Fruit fly (Drosophila melanogaster): ENCODE results near the gene CG17801.
A peak's percentile ranks its signal among the peaks of the same experiment; 100 is the strongest.

The CG17801 gene

DNA sequence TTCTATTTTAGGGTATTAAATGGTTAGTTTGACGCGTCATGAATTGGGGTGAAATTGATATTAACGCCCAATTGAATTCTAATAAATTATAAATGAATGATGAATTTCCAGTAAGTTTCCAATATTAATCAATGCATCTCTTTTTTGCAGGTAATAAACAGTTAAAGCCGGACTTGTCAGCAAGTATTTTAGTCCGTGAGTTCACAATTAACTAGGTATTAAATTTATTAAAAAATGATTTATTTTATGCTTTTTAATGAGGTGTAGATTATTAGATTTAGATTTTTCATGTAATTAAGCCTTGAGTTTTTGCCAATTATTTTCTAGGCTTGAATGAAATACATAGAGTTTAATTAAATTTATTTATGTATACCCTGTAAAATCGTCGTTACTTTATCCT is 14.9 kb upstream of the CG17801 start:
- TF ChIP-seq D1 (tag; optimal IDR thresholded peaks at IDR 0.05) = no peak

dm6 chr3R:17818803-17819202 is 11.9 kb upstream of the CG17801 start:
- no peak for TF ChIP-seq CG34367 (tag; optimal IDR thresholded peaks at IDR 0.05)
- no peak for TF ChIP-seq CG8159 (tag; optimal IDR thresholded peaks at IDR 0.05)
- no peak for TF ChIP-seq Pif1A (GFP tag; optimal IDR thresholded peaks at IDR 0.05)
- TF ChIP-seq D1 (tag; optimal IDR thresholded peaks at IDR 0.05) = no peak
- no peak for TF ChIP-seq fd96Ca (GFP tag; IDR thresholded peaks at IDR 0.05)
- TF ChIP-seq CG4496 (GFP tag; IDR thresholded peaks at IDR 0.05) = no peak
- no peak for TF ChIP-seq CG14655 (GFP tag; optimal IDR thresholded peaks at IDR 0.05)
- no peak for TF ChIP-seq Snoo (tag; optimal IDR thresholded peaks at IDR 0.05)
- no peak for TF ChIP-seq Pif1B (GFP tag; optimal IDR thresholded peaks at IDR 0.05)
- no peak for TF ChIP-seq CG32121 (GFP tag; IDR thresholded peaks at IDR 0.05)
- TF ChIP-seq CG15710 (tag; optimal IDR thresholded peaks at IDR 0.05) = no peak
- TF ChIP-seq CG10348 (GFP tag; IDR thresholded peaks at IDR 0.05) = no peak

- TF ChIP-seq CG14655 (GFP tag; optimal IDR thresholded peaks at IDR 0.05) = peak; percentile 73
- no peak for TF ChIP-seq CG15710 (tag; optimal IDR thresholded peaks at IDR 0.05)
- TF ChIP-seq CG4496 (GFP tag; IDR thresholded peaks at IDR 0.05) = peak; percentile 37; the same call in 1 of the 3 replicates
- peak; percentile 52 for TF ChIP-seq CG8301 (tag; optimal IDR thresholded peaks at IDR 0.05)
- peak; percentile 10 for TF ChIP-seq EcR (GFP tag; optimal IDR thresholded peaks at IDR 0.05)
- TF ChIP-seq CG17806 (tag; optimal IDR thresholded peaks at IDR 0.05) = peak; percentile 30
- no peak for TF ChIP-seq Ets98B (GFP tag; IDR thresholded peaks at IDR 0.05)
These were observed 7.5 kb upstream of the CG17801 start for dm6 chr3R:17814191-17814923.

dm6 chr3R:17812477-17812876 is 5.6 kb upstream of the CG17801 start:
- no peak for TF ChIP-seq Pif1B (GFP tag; optimal IDR thresholded peaks at IDR 0.05)
- no peak for TF ChIP-seq Snoo (tag; optimal IDR thresholded peaks at IDR 0.05)
- TF ChIP-seq Pif1A (GFP tag; optimal IDR thresholded peaks at IDR 0.05) = no peak
- no peak for TF ChIP-seq EcR (GFP tag; optimal IDR thresholded peaks at IDR 0.05)
- TF ChIP-seq CG14655 (GFP tag; optimal IDR thresholded peaks at IDR 0.05) = no peak
- TF ChIP-seq CG4496 (GFP tag; IDR thresholded peaks at IDR 0.05) = no peak
- no peak for TF ChIP-seq CG8159 (tag; optimal IDR thresholded peaks at IDR 0.05)
- no peak for TF ChIP-seq Ets98B (GFP tag; IDR thresholded peaks at IDR 0.05)
- TF ChIP-seq CG32121 (GFP tag; IDR thresholded peaks at IDR 0.05) = no peak
- no peak for TF ChIP-seq CG9948 (tag; optimal IDR thresholded peaks at IDR 0.05)
- no peak for TF ChIP-seq CG13204 (GFP tag; optimal IDR thresholded peaks at IDR 0.05)
- TF ChIP-seq D1 (tag; optimal IDR thresholded peaks at IDR 0.05) = no peak
- TF ChIP-seq CG8301 (tag; optimal IDR thresholded peaks at IDR 0.05) = no peak

DNA sequence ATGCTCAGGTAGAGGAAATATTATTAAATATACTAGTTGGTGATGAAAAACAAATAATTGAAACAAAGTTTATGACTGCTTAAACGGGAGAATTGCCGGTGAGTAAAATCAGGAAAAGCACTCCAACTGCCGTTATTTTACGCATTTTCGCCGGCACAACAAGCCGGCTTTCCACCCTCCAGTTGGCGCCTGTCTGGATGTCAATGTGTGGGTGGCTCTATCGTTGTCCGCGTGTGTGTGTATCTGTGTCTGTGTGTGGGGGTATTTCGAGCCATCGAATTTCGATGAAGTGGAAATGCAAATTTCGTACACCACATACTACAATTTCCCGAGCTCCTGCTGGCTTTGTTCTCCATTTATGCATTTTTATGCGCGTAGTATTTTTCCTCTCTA is 4.8 kb upstream of the CG17801 start:
- TF ChIP-seq CG15710 (tag; optimal IDR thresholded peaks at IDR 0.05) = no peak
- TF ChIP-seq Pif1A (GFP tag; optimal IDR thresholded peaks at IDR 0.05) = no peak
- no peak for TF ChIP-seq CG32121 (GFP tag; IDR thresholded peaks at IDR 0.05)
- no peak for TF ChIP-seq CG8159 (tag; optimal IDR thresholded peaks at IDR 0.05)
- TF ChIP-seq CG34367 (tag; optimal IDR thresholded peaks at IDR 0.05) = no peak
- TF ChIP-seq Snoo (tag; optimal IDR thresholded peaks at IDR 0.05) = no peak
- TF ChIP-seq fd96Ca (GFP tag; IDR thresholded peaks at IDR 0.05) = no peak

dm6 chr3R:17810951-17811706 is 4.2 kb upstream of the CG17801 start, which contains the start of the genes Alg1 and tinc:
Gene Alg1 (minus strand): TSS chr3R:17811134.
Gene tinc (plus strand): TSS chr3R:17811541.
- TF ChIP-seq Snoo (tag; optimal IDR thresholded peaks at IDR 0.05) = peak; percentile 38
- TF ChIP-seq Pif1B (GFP tag; optimal IDR thresholded peaks at IDR 0.05) = no peak
- TF ChIP-seq CG8301 (tag; optimal IDR thresholded peaks at IDR 0.05) = peak; percentile 54
- peak; percentile 59 for TF ChIP-seq CG9948 (tag; optimal IDR thresholded peaks at IDR 0.05)
- TF ChIP-seq CG12605 (GFP tag; IDR thresholded peaks at IDR 0.05) = peak; percentile 62; the same call in 1 of the 2 replicates
- TF ChIP-seq CG32121 (GFP tag; IDR thresholded peaks at IDR 0.05) = peak; percentile 59
- TF ChIP-seq CG4496 (GFP tag; IDR thresholded peaks at IDR 0.05) = peak; percentile 72; the same call in 2 of the 3 replicates
- TF ChIP-seq Ets98B (GFP tag; IDR thresholded peaks at IDR 0.05) = peak; percentile 36; the same call in 1 of the 2 replicates
- TF ChIP-seq fd96Ca (GFP tag; IDR thresholded peaks at IDR 0.05) = no peak; the same call in 2 of the 3 replicates
- no peak for TF ChIP-seq D1 (tag; optimal IDR thresholded peaks at IDR 0.05)
- TF ChIP-seq CG34367 (tag; optimal IDR thresholded peaks at IDR 0.05) = peak; percentile 28
- peak; percentile 69 for TF ChIP-seq CG15710 (tag; optimal IDR thresholded peaks at IDR 0.05)
- no peak for TF ChIP-seq Pif1A (GFP tag; optimal IDR thresholded peaks at IDR 0.05)
- TF ChIP-seq CG8159 (tag; optimal IDR thresholded peaks at IDR 0.05) = peak; percentile 73
- peak; percentile 85 for TF ChIP-seq CG17806 (tag; optimal IDR thresholded peaks at IDR 0.05)

DNA sequence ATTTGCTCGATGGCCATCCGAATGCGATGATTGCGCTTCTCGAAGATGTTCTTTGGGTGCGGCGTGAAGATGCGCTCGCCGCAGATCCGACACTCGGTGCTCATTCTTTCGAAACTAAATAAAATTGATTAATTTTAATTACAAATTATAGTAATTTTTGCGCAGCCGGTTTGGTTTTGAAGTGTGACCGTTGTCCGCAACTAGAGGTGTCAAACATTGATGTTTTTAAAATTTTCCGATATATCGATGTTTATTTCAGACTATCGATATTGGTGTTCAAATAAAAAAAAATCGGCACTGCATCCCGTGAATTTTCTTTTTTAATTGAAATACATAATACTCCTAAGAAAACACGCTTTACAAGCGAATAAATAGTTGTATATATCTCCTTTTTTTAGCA is 2.1 kb upstream of the CG17801 start, which contains the start of gene Odj:
Odj (minus strand) TSS at position 209 of the 400 bp plus-strand sequence.
- TF ChIP-seq Snoo (tag; optimal IDR thresholded peaks at IDR 0.05) = no peak
- TF ChIP-seq rn (GFP tag; IDR thresholded peaks at IDR 0.05) = no peak
- no peak for TF ChIP-seq CG15710 (tag; optimal IDR thresholded peaks at IDR 0.05)
- TF ChIP-seq CG34367 (tag; optimal IDR thresholded peaks at IDR 0.05) = no peak
- no peak for TF ChIP-seq EcR (GFP tag; optimal IDR thresholded peaks at IDR 0.05)
- TF ChIP-seq Pif1B (GFP tag; optimal IDR thresholded peaks at IDR 0.05) = no peak
- TF ChIP-seq CG8159 (tag; optimal IDR thresholded peaks at IDR 0.05) = no peak
- no peak for TF ChIP-seq fd96Ca (GFP tag; IDR thresholded peaks at IDR 0.05)
- no peak for TF ChIP-seq CG13204 (GFP tag; optimal IDR thresholded peaks at IDR 0.05)
- no peak for TF ChIP-seq CG8301 (tag; optimal IDR thresholded peaks at IDR 0.05)
- TF ChIP-seq CG14655 (GFP tag; optimal IDR thresholded peaks at IDR 0.05) = no peak
- TF ChIP-seq CG12605 (GFP tag; IDR thresholded peaks at IDR 0.05) = no peak
- TF ChIP-seq Ets98B (GFP tag; IDR thresholded peaks at IDR 0.05) = no peak
- TF ChIP-seq CG9948 (tag; optimal IDR thresholded peaks at IDR 0.05) = no peak
- TF ChIP-seq D1 (tag; optimal IDR thresholded peaks at IDR 0.05) = no peak

Data from whole organism, pupa.